Fruit fly (Drosophila melanogaster): Measurements from ENCODE around the gene Cftr.

The Cftr gene

dm6 chr3R:24564191-24564798 lies 20.6 kb upstream of the Cftr start:
- TF ChIP-seq Rel (GFP tag; optimal IDR thresholded peaks at IDR 0.05) (no peak), Rel (tag; optimal IDR thresholded peaks at IDR 0.05) (peak; percentile 60), Myc (optimal IDR thresholded peaks at IDR 0.05) (no peak)

- TF ChIP-seq h (GFP tag; optimal IDR thresholded peaks at IDR 0.05) = no peak
- TF ChIP-seq Rel (GFP tag; optimal IDR thresholded peaks at IDR 0.05) = no peak
- no peak for TF ChIP-seq Rel (tag; optimal IDR thresholded peaks at IDR 0.05)
- TF ChIP-seq foxo (GFP tag; optimal IDR thresholded peaks at IDR 0.05) = no peak
- TF ChIP-seq CG9705 (GFP tag; optimal IDR thresholded peaks at IDR 0.05) = no peak
- TF ChIP-seq Abd-B (GFP tag; optimal IDR thresholded peaks at IDR 0.05) = no peak
- TF ChIP-seq br (GFP tag; optimal IDR thresholded peaks at IDR 0.05) = no peak
- TF ChIP-seq rgr (GFP tag; optimal IDR thresholded peaks at IDR 0.05) = no peak
- no peak for TF ChIP-seq dl (GFP tag; optimal IDR thresholded peaks at IDR 0.05; ENCODE audit: insufficient read depth in 1 of 2, partially characterized antibody in 2 of 2)
- no peak for TF ChIP-seq CG32264 (GFP tag; optimal IDR thresholded peaks at IDR 0.05)
- TF ChIP-seq sage (GFP tag; optimal IDR thresholded peaks at IDR 0.05) = no peak
- TF ChIP-seq Dif (GFP tag; optimal IDR thresholded peaks at IDR 0.05; ENCODE audit: partially characterized antibody) = no peak
- no peak for TF ChIP-seq Dfd (GFP tag; optimal IDR thresholded peaks at IDR 0.05)
- TF ChIP-seq lola (GFP tag; optimal IDR thresholded peaks at IDR 0.05) = no peak
- TF ChIP-seq Mio (GFP tag; optimal IDR thresholded peaks at IDR 0.05) = no peak
These were observed 19.5 kb upstream of the Cftr start for dm6 chr3R:24563039-24563825.

dm6 chr3R:24562323-24563025 lies 18.8 kb upstream of the Cftr start:
- TF ChIP-seq Dfd (GFP tag; optimal IDR thresholded peaks at IDR 0.05) = peak; percentile 93
- no peak for TF ChIP-seq tai (GFP tag; optimal IDR thresholded peaks at IDR 0.05)
- no peak for TF ChIP-seq lola (GFP tag; optimal IDR thresholded peaks at IDR 0.05)
- no peak for TF ChIP-seq foxo (GFP tag; optimal IDR thresholded peaks at IDR 0.05)
- TF ChIP-seq Jra (GFP tag; optimal IDR thresholded peaks at IDR 0.05) = no peak
- no peak for TF ChIP-seq Rel (GFP tag; optimal IDR thresholded peaks at IDR 0.05)
- peak; percentile 50 for TF ChIP-seq Rel (tag; optimal IDR thresholded peaks at IDR 0.05)
- no peak for TF ChIP-seq GATAd (GFP tag; optimal IDR thresholded peaks at IDR 0.05)

dm6 chr3R:24557020-24557465 lies 13.3 kb upstream of the Cftr start:
- TF ChIP-seq brk (GFP tag; optimal IDR thresholded peaks at IDR 0.05) = peak; percentile 54
- TF ChIP-seq HLH106 (tag; optimal IDR thresholded peaks at IDR 0.05) = peak; percentile 45
- no peak for TF ChIP-seq Abd-B (GFP tag; optimal IDR thresholded peaks at IDR 0.05)
- TF ChIP-seq sv (GFP tag; optimal IDR thresholded peaks at IDR 0.05) = peak; percentile 56
- TF ChIP-seq jim (GFP tag; optimal IDR thresholded peaks at IDR 0.05) = no peak
- TF ChIP-seq br (GFP tag; optimal IDR thresholded peaks at IDR 0.05) = peak; percentile 54
- peak; percentile 71 for TF ChIP-seq h (GFP tag; optimal IDR thresholded peaks at IDR 0.05)
- no peak for TF ChIP-seq Hr78 (GFP tag; optimal IDR thresholded peaks at IDR 0.05)
- TF ChIP-seq CG32264 (GFP tag; optimal IDR thresholded peaks at IDR 0.05) = no peak
- TF ChIP-seq Hr83 (GFP tag; optimal IDR thresholded peaks at IDR 0.05; ENCODE audit: poor library complexity, severe bottlenecking) = peak; percentile 72
- peak; percentile 42 for TF ChIP-seq Hnf4 (GFP tag; optimal IDR thresholded peaks at IDR 0.05)
- TF ChIP-seq tai (GFP tag; optimal IDR thresholded peaks at IDR 0.05) = peak; percentile 24
- TF ChIP-seq Rel (GFP tag; optimal IDR thresholded peaks at IDR 0.05) = no peak
- peak; percentile 4 for TF ChIP-seq Rel (tag; optimal IDR thresholded peaks at IDR 0.05)
- no peak for TF ChIP-seq sage (GFP tag; optimal IDR thresholded peaks at IDR 0.05)
- peak; percentile 76 for TF ChIP-seq OdsH (GFP tag; optimal IDR thresholded peaks at IDR 0.05)
- TF ChIP-seq rgr (GFP tag; optimal IDR thresholded peaks at IDR 0.05) = peak; percentile 74
- peak; percentile 3 for TF ChIP-seq Vsx2 (GFP tag; optimal IDR thresholded peaks at IDR 0.05; ENCODE audit: partially characterized antibody)
- TF ChIP-seq ey (GFP tag; optimal IDR thresholded peaks at IDR 0.05) = peak; percentile 61
- peak; percentile 58 for TF ChIP-seq psq (GFP tag; optimal IDR thresholded peaks at IDR 0.05)
- TF ChIP-seq Myc (optimal IDR thresholded peaks at IDR 0.05) = peak; percentile 87
- peak; percentile 24 for TF ChIP-seq dmrt93B (GFP tag; optimal IDR thresholded peaks at IDR 0.05)

Measured in whole organism, wandering third instar larva.